Fruit fly (Drosophila melanogaster) whole organism, embryonic: ENCODE measurements around the gene mus301.

Experiments
- Abd-B ChIP-seq: fragments of 200-800 bp; sonication (Bioruptor generic); optimal IDR thresholded peaks from 2 replicates; lab custom pipeline; 2018; ENCODE audit warnings: missing biosample characterization, mild to moderate bottlenecking, missing genetic modification characterization, moderate library complexity
- Asciz ChIP-seq: fragments of 200-800 bp; sonication (Bioruptor generic); optimal IDR thresholded peaks from 2 replicates; lab custom pipeline; 2017; ENCODE audit warnings: missing biosample characterization, mild to moderate bottlenecking, missing genetic modification characterization, missing genetic modification reagents
- CG10267 ChIP-seq: fragments of 200-800 bp; sonication (Bioruptor generic); optimal IDR thresholded peaks from 2 replicates; lab custom pipeline; 2018; ENCODE audit warnings: missing biosample characterization, mild to moderate bottlenecking, missing genetic modification characterization, moderate library complexity
- CG11093 ChIP-seq: fragments of 200-800 bp; sonication (Bioruptor generic); IDR thresholded peaks from 3 replicates; pipeline ENCODE4 v1.3.6; 2022; ENCODE audit warnings: missing biosample characterization, missing genetic modification characterization
- CG11723 ChIP-seq: fragments of 200-800 bp; sonication (Bioruptor generic); optimal IDR thresholded peaks from 2 replicates; lab custom pipeline; 2017; ENCODE audit warnings: missing biosample characterization, mild to moderate bottlenecking, missing genetic modification characterization
- CG12071 ChIP-seq: fragments of 200-800 bp; sonication (Bioruptor generic); optimal IDR thresholded peaks from 3 replicates; lab custom pipeline; 2018; ENCODE audit warnings: missing biosample characterization, mild to moderate bottlenecking, missing genetic modification characterization
- CG12104 ChIP-seq: fragments of 200-800 bp; sonication (Bioruptor generic); optimal IDR thresholded peaks from 3 replicates; lab custom pipeline; 2016; ENCODE audit warnings: missing biosample characterization, missing genetic modification characterization
- CG14441 ChIP-seq: fragments of 200-800 bp; sonication (Bioruptor generic); IDR thresholded peaks from 2 replicates; pipeline ENCODE4 v1.3.6; 2022; ENCODE audit warnings: missing biosample characterization, missing genetic modification characterization
- CG17385 ChIP-seq: fragments of 200-800 bp; sonication (Bioruptor generic); optimal IDR thresholded peaks from 3 replicates; lab custom pipeline; 2018; ENCODE audit warnings: missing biosample characterization, mild to moderate bottlenecking, missing genetic modification characterization
- CG1832 ChIP-seq: fragments of 200-800 bp; sonication (Bioruptor generic); optimal IDR thresholded peaks from 2 replicates; lab custom pipeline; 2017; ENCODE audit warnings: missing biosample characterization, mild to moderate bottlenecking, missing genetic modification characterization, inconsistent platforms
- CG2712 ChIP-seq: fragments of 200-800 bp; optimal IDR thresholded peaks from 3 replicates; lab custom pipeline; 2019; ENCODE audit warnings: missing biosample characterization, mild to moderate bottlenecking, missing genetic modification characterization, moderate library complexity
- CG2889 ChIP-seq: fragments of 200-800 bp; sonication (Bioruptor generic); IDR thresholded peaks from 3 replicates; pipeline ENCODE4 v1.3.6; 2022; ENCODE audit warnings: missing biosample characterization, missing genetic modification characterization
- CG30431 ChIP-seq: fragments of 200-800 bp; sonication (Bioruptor generic); optimal IDR thresholded peaks from 2 replicates; lab custom pipeline; 2017; ENCODE audit warnings: missing biosample characterization, missing genetic modification characterization
- CG5953 ChIP-seq: fragments of 200-800 bp; sonication (Bioruptor generic); IDR thresholded peaks from 2 replicates; pipeline ENCODE4 v1.3.6; 2022; ENCODE audit warnings: missing biosample characterization, missing genetic modification characterization
- CG7745 ChIP-seq: fragments of 200-800 bp; sonication (Bioruptor generic); optimal IDR thresholded peaks from 2 replicates; lab custom pipeline; 2018; ENCODE audit warnings: missing biosample characterization, mild to moderate bottlenecking, missing genetic modification characterization, moderate library complexity
- CG7928 ChIP-seq: fragments of 200-800 bp; sonication (Bioruptor generic); optimal IDR thresholded peaks from 2 replicates; lab custom pipeline; 2017; ENCODE audit warnings: missing biosample characterization, mild to moderate bottlenecking, missing genetic modification characterization
- CG8765 ChIP-seq: fragments of 200-800 bp; sonication (Bioruptor generic); IDR thresholded peaks from 2 replicates; pipeline ENCODE4 v1.3.6; 2022; ENCODE audit warnings: missing biosample characterization, missing genetic modification characterization
- CG9797 ChIP-seq: fragments of 200-800 bp; sonication (Bioruptor generic); optimal IDR thresholded peaks from 3 replicates; lab custom pipeline; 2018; ENCODE audit warnings: missing biosample characterization, mild to moderate bottlenecking, missing genetic modification characterization
- CG9932 ChIP-seq: fragments of 200-800 bp; sonication (Bioruptor generic); IDR thresholded peaks from 2 replicates; pipeline ENCODE4 v1.3.6; 2022; ENCODE audit warnings: missing biosample characterization, missing genetic modification characterization
- CoRest ChIP-seq: fragments of 200-800 bp; sonication (Bioruptor generic); optimal IDR thresholded peaks from 3 replicates; lab custom pipeline; 2018; ENCODE audit warnings: missing biosample characterization, mild to moderate bottlenecking, missing genetic modification characterization, moderate library complexity
- Dbx ChIP-seq: fragments of 200-800 bp; sonication (Bioruptor generic); IDR thresholded peaks from 3 replicates; pipeline ENCODE4 v1.3.6; 2022; ENCODE audit warnings: missing biosample characterization, missing genetic modification characterization
- Dfd ChIP-seq, 2 experiments: fragments of >200 bp; optimal IDR thresholded peaks; 2 replicates each; lab custom pipeline; 2017; ENCODE audit warnings: missing biosample characterization in 2 of 2, missing genetic modification characterization in 2 of 2
- Dll ChIP-seq: fragments of 200-800 bp; sonication (Bioruptor generic); IDR thresholded peaks from 4 replicates; pipeline ENCODE4 v1.3.6; 2022; ENCODE audit warnings: missing biosample characterization, missing genetic modification characterization; ENCODE audit not compliant: partially characterized antibody
- Dp ChIP-seq: fragments of 200-800 bp; sonication (Bioruptor generic); optimal IDR thresholded peaks from 2 replicates; lab custom pipeline; 2018; ENCODE audit warnings: missing biosample characterization, mild to moderate bottlenecking, missing genetic modification characterization, moderate library complexity
- MESR4 ChIP-seq: fragments of 200-800 bp; sonication (Bioruptor generic); optimal IDR thresholded peaks from 2 replicates; lab custom pipeline; 2018; ENCODE audit warnings: missing biosample characterization, mild to moderate bottlenecking, missing genetic modification characterization, moderate library complexity
- NC2β ChIP-seq: fragments of 200-800 bp; sonication (Bioruptor generic); optimal IDR thresholded peaks from 2 replicates; lab custom pipeline; 2016; ENCODE audit warnings: missing biosample characterization, missing genetic modification characterization
- NK7.1 ChIP-seq: fragments of 200-800 bp; sonication (Bioruptor generic); optimal IDR thresholded peaks from 3 replicates; lab custom pipeline; 2016; ENCODE audit warnings: missing biosample characterization, missing genetic modification characterization
- Pdp1 ChIP-seq, 2 experiments: fragments of 200-800 bp; sonication (Bioruptor generic); optimal IDR thresholded peaks; 3 replicates each; lab custom pipeline; 2016; ENCODE audit warnings: missing biosample characterization in 2 of 2, missing genetic modification characterization in 2 of 2, mild to moderate bottlenecking in 1 of 2, moderate library complexity in 1 of 2
- Sox102F ChIP-seq: fragments of 200-800 bp; sonication (Bioruptor generic); optimal IDR thresholded peaks from 2 replicates; lab custom pipeline; 2018; ENCODE audit warnings: missing biosample characterization, mild to moderate bottlenecking, missing genetic modification characterization, moderate library complexity
- Tbp ChIP-seq: fragments of >200 bp; optimal IDR thresholded peaks from 2 replicates; lab custom pipeline; 2018; ENCODE audit warnings: missing biosample characterization, missing genetic modification characterization
- ash1 ChIP-seq: fragments of 200-800 bp; sonication (Bioruptor generic); optimal IDR thresholded peaks from 2 replicates; lab custom pipeline; 2018; ENCODE audit warnings: missing biosample characterization, mild to moderate bottlenecking, missing genetic modification characterization
- bbx ChIP-seq: fragments of 200-800 bp; sonication (Bioruptor generic); IDR thresholded peaks from 2 replicates; pipeline ENCODE4 v1.3.6; 2022; ENCODE audit warnings: missing biosample characterization, missing genetic modification characterization; ENCODE audit not compliant: partially characterized antibody
- grau ChIP-seq: fragments of 200-800 bp; optimal IDR thresholded peaks from 3 replicates; lab custom pipeline; 2019; ENCODE audit warnings: missing biosample characterization, mild to moderate bottlenecking, missing genetic modification characterization, moderate library complexity
- grn ChIP-seq: fragments of 200-800 bp; sonication (Bioruptor generic); optimal IDR thresholded peaks from 3 replicates; lab custom pipeline; 2017; ENCODE audit warnings: missing biosample characterization, missing genetic modification characterization
- hbn ChIP-seq: fragments of 200-800 bp; sonication (Bioruptor generic); IDR thresholded peaks from 2 replicates; pipeline ENCODE4 v1.3.6; 2022; ENCODE audit warnings: missing biosample characterization, missing genetic modification characterization; ENCODE audit not compliant: partially characterized antibody
- hkb ChIP-seq, 2 experiments: fragments of 200-800 bp in 1 of 2; fragments of >200 bp in 1 of 2; sonication (Bioruptor generic) in 1 of 2; IDR thresholded peaks in 1 of 2; optimal IDR thresholded peaks in 1 of 2; 2 replicates each; pipeline versions ENCODE4 v1.3.6 to Lab custom; 2017 to 2022; ENCODE audit warnings: missing biosample characterization in 1 of 2, missing genetic modification characterization in 1 of 2
- insv ChIP-seq, 2 experiments: fragments of 200-800 bp; sonication (Bioruptor generic); optimal IDR thresholded peaks; 3 replicates each; lab custom pipeline; 2016 to 2018; ENCODE audit warnings: missing biosample characterization in 2 of 2, missing genetic modification characterization in 2 of 2
- nerfin-2 ChIP-seq: fragments of 200-800 bp; sonication (Bioruptor generic); IDR thresholded peaks from 2 replicates; pipeline ENCODE4 v1.3.6; 2022; ENCODE audit warnings: missing biosample characterization, missing genetic modification characterization; ENCODE audit not compliant: partially characterized antibody
- nom ChIP-seq: fragments of 200-800 bp; sonication (Bioruptor generic); optimal IDR thresholded peaks from 2 replicates; lab custom pipeline; 2017; ENCODE audit warnings: missing biosample characterization, missing genetic modification characterization, mild to moderate bottlenecking, moderate library complexity, missing genetic modification reagents
- p53 ChIP-seq: fragments of 200-800 bp; sonication (Bioruptor generic); optimal IDR thresholded peaks from 2 replicates; lab custom pipeline; 2016; ENCODE audit warnings: missing biosample characterization, missing genetic modification characterization
- pho ChIP-seq: fragments of 200-800 bp; sonication (Bioruptor generic); optimal IDR thresholded peaks from 2 replicates; lab custom pipeline; 2016; ENCODE audit warnings: missing biosample characterization, missing genetic modification characterization
- pita ChIP-seq: fragments of 200-800 bp; sonication (Bioruptor generic); optimal IDR thresholded peaks from 2 replicates; lab custom pipeline; 2017; ENCODE audit warnings: missing biosample characterization, mild to moderate bottlenecking, missing genetic modification characterization
- pzg ChIP-seq: fragments of 200-800 bp; sonication (Bioruptor generic); optimal IDR thresholded peaks from 3 replicates; lab custom pipeline; 2018; ENCODE audit warnings: missing biosample characterization, mild to moderate bottlenecking, missing genetic modification characterization, moderate library complexity
- schlank ChIP-seq: fragments of 200-800 bp; sonication (Bioruptor generic); optimal IDR thresholded peaks from 2 replicates; lab custom pipeline; 2018; ENCODE audit warnings: missing biosample characterization, mild to moderate bottlenecking, missing genetic modification characterization
- sens-2 ChIP-seq: fragments of 200-800 bp; sonication (Bioruptor generic); IDR thresholded peaks from 2 replicates; pipeline ENCODE4 v1.3.6; 2022; ENCODE audit warnings: missing biosample characterization, missing genetic modification characterization
- vvl ChIP-seq: fragments of 200-800 bp; sonication (Bioruptor generic); IDR thresholded peaks from 2 replicates; pipeline ENCODE4 v1.3.6; 2022; ENCODE audit warnings: missing biosample characterization, missing genetic modification characterization
- wor ChIP-seq: fragments of 200-800 bp; sonication (Bioruptor generic); IDR thresholded peaks from 2 replicates; pipeline ENCODE4 v1.3.6; 2022; ENCODE audit warnings: missing biosample characterization, missing genetic modification characterization

Gene mus301

dm6 chr3L:8177795-8178564 lies 40.4 kb downstream of the mus301 start, which contains the start of gene Nmt (continued):
- TF ChIP-seq Sox102F (GFP tag; lab: Kevin White, UChicago): peak; percentile 57
- TF ChIP-seq CG1832 (GFP tag; lab: Kevin White, UChicago): no peak
- TF ChIP-seq pho (GFP tag; lab: Kevin White, UChicago): peak; percentile 7
- TF ChIP-seq schlank: no peak
- TF ChIP-seq Dfd (GFP tag; optimal IDR thresholded peaks at IDR 0.05; lab: Kevin White, UChicago): no peak
- TF ChIP-seq NK7.1 (GFP tag; lab: Kevin White, UChicago): no peak
- no peak for TF ChIP-seq CG12104 (GFP tag; lab: Kevin White, UChicago)
- no peak for TF ChIP-seq wor (GFP tag; lab: Robert Waterston, UW)
- TF ChIP-seq CG7745 (tag; lab: Kevin White, UChicago): no peak
- TF ChIP-seq CG11723 (GFP tag; lab: Kevin White, UChicago): no peak
- TF ChIP-seq pita: no peak
- TF ChIP-seq Dbx (GFP tag; lab: Robert Waterston, UW): 0 out of 3 replicates have a peak, but pooled peaks have one; percentile 28
- peak; percentile 7; the same call in 1 of the 2 replicates for TF ChIP-seq CG5953
- TF ChIP-seq CG2889: 0 out of 3 replicates have a peak, but pooled peaks have one; percentile 33
- no peak for TF ChIP-seq CG30431 (GFP tag; lab: Kevin White, UChicago)
- TF ChIP-seq CG10267 (tag; lab: Kevin White, UChicago): peak; percentile 24
- TF ChIP-seq CG2712 (tag; lab: Kevin White, UChicago): no peak
- no peak for TF ChIP-seq Asciz (GFP tag; lab: Kevin White, UChicago)
- TF ChIP-seq CG11093 (GFP tag; lab: Robert Waterston, UW): 0 out of 3 replicates have a peak, but pooled peaks have one; percentile 11
- no peak for TF ChIP-seq hkb (optimal IDR thresholded peaks at IDR 0.05; lab: Kevin White, UChicago)
- 0 out of 2 replicates have a peak, but pooled peaks have one; percentile 26 for TF ChIP-seq hkb (GFP tag; IDR thresholded peaks at IDR 0.05; lab: Robert Waterston, UW)
- TF ChIP-seq Abd-B (GFP tag; lab: Kevin White, UChicago): no peak
- 0 out of 2 replicates have a peak, but pooled peaks have one; percentile 20 for TF ChIP-seq sens-2 (GFP tag; lab: Robert Waterston, UW)
- peak; percentile 72 for TF ChIP-seq CG9932 (GFP tag; lab: Robert Waterston, UW)
- no peak for TF ChIP-seq p53
- peak; percentile 45 for TF ChIP-seq MESR4
- peak in 1 of 2 experiments; percentile 4 for TF ChIP-seq Pdp1 (GFP tag; optimal IDR thresholded peaks at IDR 0.05; lab: Kevin White, UChicago)
- peak; percentile 12; the same call in 1 of the 2 replicates for TF ChIP-seq vvl
- no peak for TF ChIP-seq CoRest (tag; lab: Kevin White, UChicago)
- peak; percentile 82 for TF ChIP-seq bbx (GFP tag; lab: Robert Waterston, UW)
- no peak for TF ChIP-seq CG14441 (GFP tag; lab: Robert Waterston, UW)
- TF ChIP-seq CG7928: no peak
- TF ChIP-seq CG17385 (GFP tag; lab: Kevin White, UChicago): peak; percentile 17
- no peak for TF ChIP-seq Tbp (GFP tag; lab: Kevin White, UChicago)

- TF ChIP-seq nerfin-2 (GFP tag; lab: Robert Waterston, UW): no peak
- TF ChIP-seq NC2β: no peak
- TF ChIP-seq hbn (GFP tag; lab: Robert Waterston, UW): peak; percentile 29; the same call in 1 of the 2 replicates
- peak; percentile 51 for TF ChIP-seq grn (GFP tag; lab: Kevin White, UChicago)
- TF ChIP-seq pzg (GFP tag; lab: Kevin White, UChicago): peak; percentile 70
- no peak for TF ChIP-seq ash1 (GFP tag; lab: Kevin White, UChicago)
- no peak for TF ChIP-seq nom
- TF ChIP-seq insv (GFP tag; optimal IDR thresholded peaks at IDR 0.05; lab: Kevin White, UChicago): no peak
- no peak for TF ChIP-seq CG8765
- no peak for TF ChIP-seq CG30431 (GFP tag; lab: Kevin White, UChicago)
- TF ChIP-seq Dll: peak; percentile 56; the same call in 1 of the 4 replicates
- TF ChIP-seq grau (tag; lab: Kevin White, UChicago): peak; percentile 15
- peak; percentile 42 for TF ChIP-seq CG9797 (GFP tag; lab: Kevin White, UChicago)
- TF ChIP-seq CG12071 (GFP tag; lab: Kevin White, UChicago): no peak
- peak; percentile 90 for TF ChIP-seq Dp
- peak; percentile 41 for TF ChIP-seq MESR4
Measured at dm6 chr3L:8180464-8181137, 43.0 kb downstream of the mus301 start, which contains the start of the genes mthl7 and Uxs. Gene mthl7 (minus strand): TSS chr3L:8180514. Gene Uxs (plus strand): TSS chr3L:8180923.
